Fruit fly (Drosophila melanogaster) whole organism, prepupa: Measurements from ENCODE around the gene CG13312.

Source experiments
- Blimp-1 ChIP-seq: fragments of 200-800 bp; sonication (Bioruptor generic); optimal IDR thresholded peaks from 3 replicates; lab custom pipeline; 2017; ENCODE audit warnings: missing biosample characterization, missing genetic modification characterization, mild to moderate bottlenecking, moderate library complexity, missing genetic modification reagents
- CG10631 ChIP-seq: fragments of 200-800 bp; sonication (Bioruptor generic); optimal IDR thresholded peaks from 2 replicates; lab custom pipeline; 2016; ENCODE audit warnings: missing biosample characterization, missing genetic modification characterization
- CG10669 ChIP-seq: fragments of 200-800 bp; sonication (Bioruptor generic); optimal IDR thresholded peaks from 3 replicates; lab custom pipeline; 2018; ENCODE audit warnings: missing biosample characterization, mild to moderate bottlenecking, missing genetic modification characterization, moderate library complexity
- CG11294 ChIP-seq: fragments of 200-800 bp; sonication (Bioruptor generic); IDR thresholded peaks from 2 replicates; pipeline ENCODE4 v1.3.6; 2022; ENCODE audit warnings: missing biosample characterization, missing genetic modification characterization
- CG11762 ChIP-seq: fragments of 200-800 bp; sonication (Bioruptor generic); optimal IDR thresholded peaks from 3 replicates; lab custom pipeline; 2016; ENCODE audit warnings: missing biosample characterization, missing genetic modification characterization; ENCODE audit not compliant: insufficient read depth
- CG15336 ChIP-seq: fragments of 200-800 bp; sonication (Bioruptor generic); IDR thresholded peaks from 2 replicates; pipeline ENCODE4 v1.3.6; 2022; ENCODE audit warnings: missing biosample characterization, missing genetic modification characterization
- CG16779 ChIP-seq: fragments of 200-800 bp; sonication (Bioruptor generic); optimal IDR thresholded peaks from 3 replicates; lab custom pipeline; 2017; ENCODE audit warnings: missing biosample characterization, mild to moderate bottlenecking, missing genetic modification characterization
- CG3032 ChIP-seq: fragments of 200-800 bp; optimal IDR thresholded peaks from 2 replicates; lab custom pipeline; 2019; ENCODE audit warnings: missing biosample characterization, mild to moderate bottlenecking, missing genetic modification characterization, moderate library complexity
- CG32006 ChIP-seq: fragments of 200-800 bp; sonication (Bioruptor generic); optimal IDR thresholded peaks from 3 replicates; lab custom pipeline; 2017; ENCODE audit warnings: missing biosample characterization, mild to moderate bottlenecking, missing genetic modification characterization
- CG34406 ChIP-seq: fragments of 200-800 bp; sonication (Bioruptor generic); optimal IDR thresholded peaks from 3 replicates; lab custom pipeline; 2016; ENCODE audit warnings: missing biosample characterization, missing genetic modification characterization
- CG3919 ChIP-seq: fragments of 200-800 bp; sonication (Bioruptor generic); optimal IDR thresholded peaks from 3 replicates; lab custom pipeline; 2016; ENCODE audit warnings: missing biosample characterization, missing genetic modification characterization
- CG4318 ChIP-seq: fragments of 200-800 bp; sonication (Bioruptor generic); optimal IDR thresholded peaks from 3 replicates; lab custom pipeline; 2017; ENCODE audit warnings: missing biosample characterization, mild to moderate bottlenecking, missing genetic modification characterization
- CG6163 ChIP-seq: fragments of 200-800 bp; sonication (Bioruptor generic); IDR thresholded peaks from 3 replicates; pipeline ENCODE4 v1.3.6; 2022; ENCODE audit warnings: missing biosample characterization, missing genetic modification characterization
- CG6276 ChIP-seq: fragments of 200-800 bp; sonication (Bioruptor generic); optimal IDR thresholded peaks from 2 replicates; lab custom pipeline; 2017; ENCODE audit warnings: missing biosample characterization, mild to moderate bottlenecking, missing genetic modification characterization
- CG6792 ChIP-seq: fragments of 200-800 bp; sonication (Bioruptor generic); optimal IDR thresholded peaks from 3 replicates; lab custom pipeline; 2016; ENCODE audit warnings: missing biosample characterization, missing genetic modification characterization
- CG6808 ChIP-seq: fragments of 200-800 bp; sonication (Bioruptor generic); optimal IDR thresholded peaks from 3 replicates; lab custom pipeline; 2017; ENCODE audit warnings: missing biosample characterization, missing genetic modification characterization, mild to moderate bottlenecking, moderate library complexity, missing genetic modification reagents
- CG6854 ChIP-seq: fragments of 200-800 bp; sonication (Bioruptor generic); optimal IDR thresholded peaks from 2 replicates; lab custom pipeline; 2017; ENCODE audit warnings: missing biosample characterization, mild to moderate bottlenecking, missing genetic modification characterization
- CG7368 ChIP-seq: fragments of 200-800 bp; sonication (Bioruptor generic); optimal IDR thresholded peaks from 3 replicates; lab custom pipeline; 2016; ENCODE audit warnings: missing biosample characterization, missing genetic modification characterization
- CG8119 ChIP-seq: fragments of 200-800 bp; sonication (Bioruptor generic); IDR thresholded peaks from 3 replicates; pipeline ENCODE4 v1.3.6; 2022; ENCODE audit warnings: missing biosample characterization, missing genetic modification characterization
- CG8319 ChIP-seq: fragments of 200-800 bp; sonication (Bioruptor generic); optimal IDR thresholded peaks from 3 replicates; lab custom pipeline; 2016; ENCODE audit warnings: missing biosample characterization, missing genetic modification characterization
- CG8632 ChIP-seq: fragments of 200-800 bp; sonication (Bioruptor generic); optimal IDR thresholded peaks from 3 replicates; lab custom pipeline; 2016; ENCODE audit warnings: missing biosample characterization, missing genetic modification characterization
- CG9139 ChIP-seq: fragments of 200-800 bp; sonication (Bioruptor generic); optimal IDR thresholded peaks from 3 replicates; lab custom pipeline; 2017; ENCODE audit warnings: missing biosample characterization, mild to moderate bottlenecking, missing genetic modification characterization
- Eip75B ChIP-seq: fragments of 200-800 bp; sonication (Bioruptor generic); optimal IDR thresholded peaks from 3 replicates; lab custom pipeline; 2016; ENCODE audit warnings: missing biosample characterization, missing genetic modification characterization
- Eip78C ChIP-seq: fragments of 200-800 bp; sonication (Bioruptor generic); peaks from one replicate; lab custom pipeline; 2016; ENCODE audit warnings: missing biosample characterization, missing genetic modification characterization
- Eip93F ChIP-seq: fragments of 200-800 bp; sonication (Bioruptor generic); optimal IDR thresholded peaks from 2 replicates; lab custom pipeline; 2016; ENCODE audit warnings: missing biosample characterization, mild to moderate bottlenecking, missing genetic modification characterization
- Ets21C ChIP-seq: fragments of 200-800 bp; sonication (Bioruptor generic); optimal IDR thresholded peaks from 3 replicates; lab custom pipeline; 2016; ENCODE audit warnings: missing biosample characterization, missing genetic modification characterization
- Ets96B ChIP-seq: fragments of 200-800 bp; optimal IDR thresholded peaks from 2 replicates; lab custom pipeline; 2019; ENCODE audit warnings: missing biosample characterization, mild to moderate bottlenecking, missing genetic modification characterization, moderate library complexity
- Gug ChIP-seq: fragments of 200-800 bp; sonication (Bioruptor generic); IDR thresholded peaks from 2 replicates; pipeline ENCODE4 v1.3.6; 2022; ENCODE audit warnings: missing biosample characterization, missing genetic modification characterization
- Hr38 ChIP-seq: sonication (Bioruptor generic); optimal IDR thresholded peaks from 2 replicates; lab custom pipeline; 2016; ENCODE audit warnings: missing biosample characterization, missing genetic modification characterization
- Hr39 ChIP-seq: fragments of 200-800 bp; sonication (Bioruptor generic); optimal IDR thresholded peaks from 2 replicates; lab custom pipeline; 2016; ENCODE audit warnings: missing biosample characterization, missing genetic modification characterization
- Hr4 ChIP-seq: fragments of 200-800 bp; sonication (Bioruptor generic); optimal IDR thresholded peaks from 3 replicates; lab custom pipeline; 2016; ENCODE audit warnings: missing biosample characterization, missing genetic modification characterization
- Lpt ChIP-seq: fragments of 200-800 bp; sonication (Bioruptor generic); optimal IDR thresholded peaks from 3 replicates; lab custom pipeline; 2016; ENCODE audit warnings: missing biosample characterization, missing genetic modification characterization
- Met ChIP-seq: fragments of 200-800 bp; sonication (Bioruptor generic); optimal IDR thresholded peaks from 3 replicates; lab custom pipeline; 2016; ENCODE audit warnings: missing biosample characterization, missing genetic modification characterization
- Smox ChIP-seq: fragments of 200-800 bp; sonication (Bioruptor generic); optimal IDR thresholded peaks from 3 replicates; lab custom pipeline; 2016; ENCODE audit warnings: missing biosample characterization, missing genetic modification characterization
- Sox14 ChIP-seq: fragments of 200-800 bp; sonication (Bioruptor generic); optimal IDR thresholded peaks from 3 replicates; lab custom pipeline; 2016; ENCODE audit warnings: missing biosample characterization, missing genetic modification characterization
- Sox15 ChIP-seq: fragments of 200-800 bp; sonication (Bioruptor generic); optimal IDR thresholded peaks from 3 replicates; lab custom pipeline; 2016; ENCODE audit warnings: missing biosample characterization, missing genetic modification characterization
- achi ChIP-seq: fragments of 200-800 bp; sonication (Bioruptor generic); optimal IDR thresholded peaks from 3 replicates; lab custom pipeline; 2016; ENCODE audit warnings: missing biosample characterization, missing genetic modification characterization
- cyc ChIP-seq: fragments of 200-800 bp; sonication (Bioruptor generic); optimal IDR thresholded peaks from 3 replicates; lab custom pipeline; 2016; ENCODE audit warnings: missing biosample characterization, missing genetic modification characterization
- dac ChIP-seq: fragments of 200-800 bp; sonication (Bioruptor generic); optimal IDR thresholded peaks from 2 replicates; lab custom pipeline; 2017; ENCODE audit warnings: missing biosample characterization, mild to moderate bottlenecking, missing genetic modification characterization
- dsx ChIP-seq: fragments of 200-800 bp; optimal IDR thresholded peaks from 3 replicates; lab custom pipeline; 2019; ENCODE audit warnings: missing biosample characterization, mild to moderate bottlenecking, missing genetic modification characterization, moderate library complexity; ENCODE audit not compliant: poor library complexity, severe bottlenecking
- eg ChIP-seq: fragments of 200-800 bp; sonication (Bioruptor generic); IDR thresholded peaks from 3 replicates; pipeline ENCODE4 v1.3.6; 2022; ENCODE audit warnings: missing biosample characterization, missing genetic modification characterization
- esn ChIP-seq: fragments of 200-800 bp; sonication (Bioruptor generic); optimal IDR thresholded peaks from 2 replicates; lab custom pipeline; 2016; ENCODE audit warnings: missing biosample characterization, mild to moderate bottlenecking, missing genetic modification characterization, moderate library complexity
- fd59A ChIP-seq: fragments of 200-800 bp; sonication (Bioruptor generic); optimal IDR thresholded peaks from 2 replicates; lab custom pipeline; 2017; ENCODE audit warnings: missing biosample characterization, mild to moderate bottlenecking, missing genetic modification characterization, missing genetic modification reagents
- fd85E ChIP-seq: fragments of 200-800 bp; sonication (Bioruptor generic); optimal IDR thresholded peaks from 3 replicates; lab custom pipeline; 2016; ENCODE audit warnings: missing biosample characterization, missing genetic modification characterization
- fkh ChIP-seq: fragments of 200-800 bp; sonication (Bioruptor generic); optimal IDR thresholded peaks from 3 replicates; lab custom pipeline; 2017; ENCODE audit warnings: missing biosample characterization, mild to moderate bottlenecking, missing genetic modification characterization, moderate library complexity
- net ChIP-seq: fragments of 200-800 bp; sonication (Bioruptor generic); optimal IDR thresholded peaks from 3 replicates; lab custom pipeline; 2016; ENCODE audit warnings: missing biosample characterization, missing genetic modification characterization
- pdm3 ChIP-seq: fragments of 200-800 bp; sonication (Bioruptor generic); optimal IDR thresholded peaks from 3 replicates; lab custom pipeline; 2016; ENCODE audit warnings: missing biosample characterization, missing genetic modification characterization
- salr ChIP-seq, 2 experiments: fragments of 200-800 bp; sonication (Bioruptor generic); optimal IDR thresholded peaks; 3 replicates each; lab custom pipeline; 2016 to 2018; ENCODE audit warnings: missing biosample characterization in 2 of 2, missing genetic modification characterization in 2 of 2, mild to moderate bottlenecking in 1 of 2
- spab ChIP-seq: fragments of 200-800 bp; sonication (Bioruptor generic); optimal IDR thresholded peaks from 2 replicates; lab custom pipeline; 2017; ENCODE audit warnings: missing biosample characterization, mild to moderate bottlenecking, missing genetic modification characterization, missing genetic modification reagents
- ss ChIP-seq, 2 experiments: fragments of 200-800 bp; sonication (Bioruptor generic); optimal IDR thresholded peaks; 2 replicates in 1 of 2; 3 replicates in 1 of 2; lab custom pipeline; 2017 to 2018; ENCODE audit warnings: mild to moderate bottlenecking in 2 of 2, missing biosample characterization in 2 of 2, missing genetic modification characterization in 2 of 2, moderate library complexity in 1 of 2
- topi ChIP-seq: fragments of 200-800 bp; sonication (Bioruptor generic); optimal IDR thresholded peaks from 3 replicates; lab custom pipeline; 2016; ENCODE audit warnings: missing biosample characterization, missing genetic modification characterization
- vri ChIP-seq: fragments of 200-800 bp; sonication (Bioruptor generic); optimal IDR thresholded peaks from 3 replicates; lab custom pipeline; 2016; ENCODE audit warnings: missing biosample characterization, mild to moderate bottlenecking, missing genetic modification characterization

Gene CG13312

dm6 chr3L:8841757-8842156 is 34.7 kb upstream of the CG13312 start:
- TF ChIP-seq cyc (peak; percentile 54), fd85E (GFP tag; lab: Kevin White, UChicago) (no peak), achi (GFP tag; lab: Kevin White, UChicago) (peak; percentile 52), CG16779 (tag; lab: Kevin White, UChicago) (no peak), Hr38 (no peak), CG11762 (GFP tag; lab: Kevin White, UChicago) (peak; percentile 22), Sox15 (GFP tag; lab: Kevin White, UChicago) (peak; percentile 29), CG15336 (GFP tag; lab: Robert Waterston, UW) (no peak), CG4318 (GFP tag; lab: Kevin White, UChicago) (no peak), CG6792 (peak; percentile 42), Ets96B (tag; lab: Kevin White, UChicago) (peak; percentile 65), Gug (GFP tag; lab: Robert Waterston, UW) (peak; percentile 24; the same call in 1 of the 2 replicates), Lpt (no peak), Eip93F (GFP tag; lab: Kevin White, UChicago) (no peak), esn (GFP tag; lab: Kevin White, UChicago) (peak; percentile 68), eg (GFP tag; lab: Robert Waterston, UW) (0 out of 3 replicates have a peak, but pooled peaks have one; percentile 23), CG6163 (peak; percentile 64; the same call in 2 of the 3 replicates), vri (GFP tag; lab: Kevin White, UChicago) (peak; percentile 18), Ets21C (GFP tag; lab: Kevin White, UChicago) (peak; percentile 58), Eip78C (GFP tag; lab: Kevin White, UChicago) (peak; percentile 66), salr (GFP tag; optimal IDR thresholded peaks at IDR 0.05; lab: Kevin White, UChicago) (peak in 1 of 2 experiments; percentile 25), CG32006 (GFP tag; lab: Kevin White, UChicago) (peak; percentile 45), Sox14 (GFP tag; lab: Kevin White, UChicago) (peak; percentile 57), CG8632 (GFP tag; lab: Kevin White, UChicago) (peak; percentile 17), Hr39 (peak; percentile 66), Blimp-1 (no peak), fd59A (GFP tag; lab: Kevin White, UChicago) (peak; percentile 36), spab (GFP tag; lab: Kevin White, UChicago) (peak; percentile 35), dac (GFP tag; lab: Kevin White, UChicago) (no peak), fkh (no peak), topi (GFP tag; lab: Kevin White, UChicago) (peak; percentile 68), Met (peak; percentile 66), CG34406 (GFP tag; lab: Kevin White, UChicago) (peak; percentile 52), CG7368 (GFP tag; lab: Kevin White, UChicago) (no peak), ss (GFP tag; optimal IDR thresholded peaks at IDR 0.05; lab: Kevin White, UChicago) (no peak), CG6276 (GFP tag; lab: Kevin White, UChicago) (no peak), CG10631 (peak; percentile 61), net (peak; percentile 12), CG8119 (peak; percentile 38; the same call in 1 of the 3 replicates), Hr4 (GFP tag; lab: Kevin White, UChicago) (peak; percentile 26), CG3919 (GFP tag; lab: Kevin White, UChicago) (peak; percentile 54), dsx (GFP tag; lab: Kevin White, UChicago) (peak; percentile 25), CG3032 (tag; lab: Kevin White, UChicago) (peak; percentile 51), CG9139 (no peak), CG10669 (GFP tag; lab: Kevin White, UChicago) (peak; percentile 59), CG6854 (GFP tag; lab: Kevin White, UChicago) (no peak), CG11294 (GFP tag; lab: Robert Waterston, UW) (no peak), pdm3 (GFP tag; lab: Kevin White, UChicago) (peak; percentile 55), Eip75B (GFP tag; lab: Kevin White, UChicago) (peak; percentile 59), Smox (peak; percentile 56), CG8319 (GFP tag; lab: Kevin White, UChicago) (peak; percentile 38), CG6808 (GFP tag; lab: Kevin White, UChicago) (peak; percentile 35)
